Worm (Caenorhabditis elegans) whole organism, L4/young adult: ENCODE measurements around the gene hsb-1.

Experiments
- W03F9.2 ChIP-seq: fragments of 150-350 bp; optimal IDR thresholded peaks from 2 replicates; lab custom pipeline; 2014; ENCODE audit warnings: missing biosample characterization, missing genetic modification characterization
- dao-5 ChIP-seq: sonication (generic microtip); optimal IDR thresholded peaks from 2 replicates; lab custom pipeline; 2016; ENCODE audit warnings: missing genotype, missing genetic modification characterization, moderate library complexity, missing compliant biosample characterization
- him-1 ChIP-seq: sonication (generic microtip); optimal IDR thresholded peaks from 2 replicates; lab custom pipeline; 2016; ENCODE audit warnings: missing genotype, missing genetic modification reagents, missing genetic modification characterization, missing compliant biosample characterization

hsb-1 gene

ce11 chrIV:12573068-12573467 lies 6.0 kb upstream of the hsb-1 start, which contains the start of gene K08E7.5:
K08E7.5 (plus strand) TSS chrIV:12573368.
- no peak for TF ChIP-seq dao-5 (tag; lab: Kevin White, UChicago)
- TF ChIP-seq W03F9.2 (tag; lab: Kevin White, UChicago): no peak
- no peak for TF ChIP-seq him-1

- no peak for TF ChIP-seq W03F9.2 (tag; lab: Kevin White, UChicago)
Observed at ce11 chrIV:12571047-12571446, 4.0 kb upstream of the hsb-1 start, which contains the start of gene K08E7.4. K08E7.4 (minus strand) TSS chrIV:12571147.

- no peak for TF ChIP-seq dao-5 (tag; lab: Kevin White, UChicago)
- TF ChIP-seq him-1: no peak
- no peak for TF ChIP-seq W03F9.2 (tag; lab: Kevin White, UChicago)
Observed at ce11 chrIV:12570546-12570945, 3.5 kb upstream of the hsb-1 start.

ce11 chrIV:12565933-12566540 lies 989 bp downstream of the hsb-1 start, which contains the start of gene eak-7:
eak-7 (minus strand) TSS chrIV:12565983.
- TF ChIP-seq him-1 (no peak), W03F9.2 (tag; lab: Kevin White, UChicago) (no peak)

ce11 chrIV:12560568-12560967 lies 6.5 kb downstream of the hsb-1 start, which contains the start of gene snb-7:
snb-7 (plus strand) TSS chrIV:12560868.
- no peak for TF ChIP-seq dao-5 (tag; lab: Kevin White, UChicago)
- no peak for TF ChIP-seq him-1
- TF ChIP-seq W03F9.2 (tag; lab: Kevin White, UChicago): no peak

ce11 chrIV:12558925-12559450 lies 8.0 kb downstream of the hsb-1 start, which contains the start of the genes ZK795.2 and ZK795.3:
ZK795.2 (minus strand) TSS chrIV:12558975.
ZK795.3 (plus strand) TSS chrIV:12559365.
- TF ChIP-seq W03F9.2 (tag; lab: Kevin White, UChicago) (peak; percentile 70), dao-5 (tag; lab: Kevin White, UChicago) (no peak), him-1 (no peak)

- no peak for TF ChIP-seq dao-5 (tag; lab: Kevin White, UChicago)
- TF ChIP-seq W03F9.2 (tag; lab: Kevin White, UChicago): no peak
- TF ChIP-seq him-1: no peak
Observed at ce11 chrIV:12551944-12552343, 15.1 kb downstream of the hsb-1 start.

ce11 chrIV:12549014-12549413 lies 18.0 kb downstream of the hsb-1 start:
- TF ChIP-seq W03F9.2 (tag; lab: Kevin White, UChicago): no peak
- no peak for TF ChIP-seq him-1
- TF ChIP-seq dao-5 (tag; lab: Kevin White, UChicago): no peak

ce11 chrIV:12547824-12548223 lies 19.2 kb downstream of the hsb-1 start, which contains the start of gene ipmk-1:
ipmk-1 (plus strand) TSS chrIV:12548124.
- TF ChIP-seq W03F9.2 (tag; lab: Kevin White, UChicago): no peak
- TF ChIP-seq him-1: no peak
- no peak for TF ChIP-seq dao-5 (tag; lab: Kevin White, UChicago)

- TF ChIP-seq W03F9.2 (tag; lab: Kevin White, UChicago) (no peak), dao-5 (tag; lab: Kevin White, UChicago) (no peak), him-1 (no peak)
Observed at ce11 chrIV:12545902-12546301, 21.1 kb downstream of the hsb-1 start.

ce11 chrIV:12545393-12545792 lies 21.6 kb downstream of the hsb-1 start:
- no peak for TF ChIP-seq dao-5 (tag; lab: Kevin White, UChicago)

- TF ChIP-seq W03F9.2 (tag; lab: Kevin White, UChicago) (no peak), dao-5 (tag; lab: Kevin White, UChicago) (no peak), him-1 (no peak)
Observed at ce11 chrIV:12544624-12545023, 22.4 kb downstream of the hsb-1 start.

ce11 chrIV:12542011-12542410 lies 25.0 kb downstream of the hsb-1 start, which contains the start of gene ham-1:
ham-1 (plus strand) TSS chrIV:12542183.
- TF ChIP-seq W03F9.2 (tag; lab: Kevin White, UChicago) (no peak), dao-5 (tag; lab: Kevin White, UChicago) (no peak), him-1 (no peak)

- TF ChIP-seq dao-5 (tag; lab: Kevin White, UChicago): no peak
- TF ChIP-seq him-1: no peak
- no peak for TF ChIP-seq W03F9.2 (tag; lab: Kevin White, UChicago)
Observed at ce11 chrIV:12540242-12540641, 26.8 kb downstream of the hsb-1 start.

ce11 chrIV:12537694-12538093 lies 29.3 kb downstream of the hsb-1 start:
- TF ChIP-seq him-1 (no peak), W03F9.2 (tag; lab: Kevin White, UChicago) (no peak), dao-5 (tag; lab: Kevin White, UChicago) (no peak)
